Fruit fly (Drosophila melanogaster) whole organism, adult: ENCODE data around the gene COX7A.

Experiments used
- CG11617 ChIP-seq: fragments of 200-800 bp; sonication (Bioruptor generic); optimal IDR thresholded peaks from 2 replicates; lab custom pipeline; 2017; ENCODE audit warnings: mild to moderate bottlenecking, missing biosample characterization, missing genetic modification reagents, missing genetic modification characterization
- CG7101 ChIP-seq: fragments of 200-800 bp; sonication (Bioruptor generic); optimal IDR thresholded peaks from 2 replicates; lab custom pipeline; 2018; ENCODE audit warnings: missing biosample characterization, mild to moderate bottlenecking, missing genetic modification characterization, moderate library complexity
- Clk ChIP-seq: fragments of 200-800 bp; sonication (Bioruptor generic); optimal IDR thresholded peaks from 2 replicates; lab custom pipeline; 2017; ENCODE audit warnings: missing biosample characterization, missing genetic modification characterization
- Hr96 ChIP-seq: fragments of 200-800 bp; sonication (Bioruptor generic); optimal IDR thresholded peaks from 2 replicates; lab custom pipeline; 2016; ENCODE audit warnings: missing biosample characterization, missing genetic modification characterization
- cnc ChIP-seq, 2 experiments: fragments of >200 bp; optimal IDR thresholded peaks; 2 replicates each; lab custom pipeline; 2017
- kay ChIP-seq: fragments of 200-800 bp; sonication (Bioruptor generic); peaks from one replicate; lab custom pipeline; 2016; ENCODE audit warnings: missing biosample characterization, missing genetic modification characterization, borderline replicate concordance
- ovo ChIP-seq: fragments of 200-800 bp; sonication (Bioruptor generic); optimal IDR thresholded peaks from 2 replicates; lab custom pipeline; 2016; ENCODE audit warnings: missing biosample characterization, missing genetic modification characterization
- pad ChIP-seq: fragments of 200-800 bp; sonication (Bioruptor generic); optimal IDR thresholded peaks from 3 replicates; lab custom pipeline; 2017; ENCODE audit warnings: missing biosample characterization, missing genetic modification characterization, mild to moderate bottlenecking, moderate library complexity, missing genetic modification reagents

DNA sequence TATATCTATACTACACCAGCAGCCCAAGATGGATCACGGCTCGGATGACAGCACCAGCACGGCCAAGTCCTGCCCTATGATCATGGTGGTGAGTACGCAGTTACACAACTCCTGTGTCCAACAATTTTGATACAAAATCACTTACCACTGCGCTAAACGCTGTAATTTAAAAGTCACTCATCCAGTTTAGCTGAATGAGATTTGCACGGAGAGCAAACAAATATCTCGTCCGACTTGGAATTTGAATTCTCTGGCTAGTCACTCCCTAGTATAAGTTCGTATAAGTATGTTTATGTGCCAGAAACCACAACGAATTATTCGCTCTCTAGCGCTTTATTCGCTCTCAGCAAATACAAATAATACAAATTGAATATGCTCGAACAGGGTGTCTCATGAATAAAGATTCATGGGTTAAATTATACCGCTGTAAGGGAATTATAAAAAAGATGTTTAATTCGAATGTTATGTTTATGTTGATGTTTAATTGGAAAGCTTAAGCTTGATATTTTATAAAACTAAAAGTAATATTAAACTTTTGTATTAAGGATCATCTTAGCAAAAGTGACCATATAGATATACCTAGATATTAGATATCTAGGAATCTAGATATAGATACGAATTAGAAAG is 23.0 kb downstream of the COX7A start:
- TF ChIP-seq cnc (optimal IDR thresholded peaks at IDR 0.05; lab: Kevin White, UChicago) (no peak), CG11617 (GFP tag; lab: Kevin White, UChicago) (no peak), pad (GFP tag; lab: Kevin White, UChicago) (no peak), CG7101 (peak; percentile 27), Clk (no peak), Hr96 (GFP tag; lab: Kevin White, UChicago) (no peak), ovo (no peak), kay (GFP tag; lab: Kevin White, UChicago) (no peak)
